Worm (Caenorhabditis elegans): ENCODE results near the gene Y43F8B.1.

- TF ChIP-seq ceh-63 (GFP tag; optimal IDR thresholded peaks at IDR 0.05) (no peak), skn-1 (tag; optimal IDR thresholded peaks at IDR 0.05) (no peak), fkh-10 (GFP tag; optimal IDR thresholded peaks at IDR 0.05) (no peak), C16A3.4 (tag; optimal IDR thresholded peaks at IDR 0.05) (no peak), nhr-47 (tag; optimal IDR thresholded peaks at IDR 0.05) (no peak), aly-2 (tag; optimal IDR thresholded peaks at IDR 0.05) (no peak)
Measured at ce11 chrV:19510925-19511324, 35.1 kb downstream of the Y43F8B.1 start.

Measured in whole organism, L1 larva.